Worm (Caenorhabditis elegans) whole organism, midembryonic: Measurements from ENCODE around the gene ZK666.4.

Experiments used
- T22C8.4 ChIP-seq: fragments of 200-800 bp; sonication (Bioruptor generic); IDR thresholded peaks from 2 replicates; pipeline ENCODE4 v1.3.6; 2022; ENCODE audit warnings: missing genetic modification characterization, missing compliant biosample characterization
- flt-1 ChIP-seq: fragments of 200-800 bp; sonication (Bioruptor generic); IDR thresholded peaks from 2 replicates; pipeline ENCODE4 v1.3.6; 2022; ENCODE audit warnings: missing genetic modification characterization, missing compliant biosample characterization
- ztf-29 ChIP-seq: fragments of 200-800 bp; sonication (Bioruptor generic); IDR thresholded peaks from 2 replicates; pipeline ENCODE4 v1.3.6; 2022; ENCODE audit warnings: missing genetic modification reagents, missing genetic modification characterization, missing compliant biosample characterization

DNA sequence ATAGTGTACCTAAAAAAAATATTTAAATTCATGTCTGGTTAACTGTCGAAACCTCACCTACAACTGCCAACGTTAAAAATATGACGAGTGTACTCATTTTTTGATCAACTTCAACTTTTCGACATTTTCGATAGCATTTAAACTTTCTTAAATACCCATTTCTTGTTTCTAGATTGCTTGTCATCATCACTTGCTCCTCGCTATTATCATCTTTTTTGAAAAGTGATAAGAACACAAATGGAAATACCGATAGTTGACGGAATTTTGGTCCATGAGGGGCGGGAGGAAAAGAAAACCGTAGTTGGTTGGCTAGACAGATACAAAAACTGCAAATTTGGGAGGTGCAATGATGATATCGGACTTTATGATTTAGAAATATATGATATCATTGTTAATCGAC, 6.9 kb upstream of the ZK666.4 start, which contains the start of gene clec-143:
- TF ChIP-seq flt-1 (GFP tag; lab: Robert Waterston, UW) = no peak
- no peak for TF ChIP-seq T22C8.4 (GFP tag; lab: Robert Waterston, UW)
- TF ChIP-seq ztf-29 (GFP tag; lab: Robert Waterston, UW) = no peak
